Worm (Caenorhabditis elegans) whole organism, early embryonic: ENCODE measurements around the gene nhr-80.

Experiments
- B0310.2 ChIP-seq: sonication (generic microtip); optimal IDR thresholded peaks from 2 replicates; lab custom pipeline; 2016; ENCODE audit warnings: mild to moderate bottlenecking, missing genetic modification characterization, missing compliant biosample characterization
- F13C5.2 ChIP-seq: sonication (generic microtip); optimal IDR thresholded peaks from 2 replicates; lab custom pipeline; 2017; ENCODE audit warnings: mild to moderate bottlenecking, missing genetic modification characterization, inconsistent platforms, missing compliant biosample characterization
- aly-1 ChIP-seq: sonication (generic microtip); optimal IDR thresholded peaks from 2 replicates; lab custom pipeline; 2016; ENCODE audit warnings: missing genetic modification characterization, missing compliant biosample characterization
- ama-1 ChIP-seq: fragments of 150-350 bp; optimal IDR thresholded peaks from 2 replicates; lab custom pipeline; 2014
- ceh-13 ChIP-seq: fragments of 200-800 bp; sonication (Bioruptor generic); optimal IDR thresholded peaks from 2 replicates; lab custom pipeline; 2018; ENCODE audit warnings: mild to moderate bottlenecking, missing genetic modification characterization, missing compliant biosample characterization
- ceh-36 ChIP-seq: sonication (generic microtip); optimal IDR thresholded peaks from 2 replicates; lab custom pipeline; 2016; ENCODE audit warnings: missing genetic modification characterization, inconsistent platforms, missing compliant biosample characterization
- ets-7 ChIP-seq: sonication (generic microtip); optimal IDR thresholded peaks from 2 replicates; lab custom pipeline; 2016; ENCODE audit warnings: missing genotype, missing genetic modification characterization, missing compliant biosample characterization
- flt-1 ChIP-seq: fragments of 200-800 bp; sonication (Bioruptor generic); IDR thresholded peaks from 2 replicates; pipeline ENCODE4 v1.3.6; 2022; ENCODE audit warnings: missing genetic modification characterization, missing compliant biosample characterization
- hmbx-1 ChIP-seq: sonication (generic microtip); optimal IDR thresholded peaks from 2 replicates; lab custom pipeline; 2016; ENCODE audit warnings: mild to moderate bottlenecking, missing genetic modification characterization, missing compliant biosample characterization
- hmg-4 ChIP-seq: fragments of 200-800 bp; sonication (Bioruptor generic); optimal IDR thresholded peaks from 2 replicates; lab custom pipeline; 2018; ENCODE audit warnings: mild to moderate bottlenecking, missing genetic modification characterization, missing compliant biosample characterization
- hnd-1 ChIP-seq: sonication (generic microtip); optimal IDR thresholded peaks from 2 replicates; lab custom pipeline; 2016; ENCODE audit warnings: missing genetic modification characterization, missing compliant biosample characterization
- pes-1 ChIP-seq: fragments of 200-800 bp; sonication (Bioruptor generic); IDR thresholded peaks from 2 replicates; pipeline ENCODE4 v1.3.6; 2022; ENCODE audit warnings: missing genetic modification reagents, missing genetic modification characterization, missing compliant biosample characterization
- scrt-1 ChIP-seq: fragments of 200-800 bp; sonication (Bioruptor generic); IDR thresholded peaks from 2 replicates; pipeline ENCODE4 v1.3.6; 2022; ENCODE audit warnings: missing genetic modification characterization, missing compliant biosample characterization
- sea-1 ChIP-seq: fragments of 200-800 bp; sonication (Bioruptor generic); conservative IDR thresholded peaks from 2 replicates; pipeline ENCODE4 v1.3.6; 2022; ENCODE audit warnings: missing genetic modification characterization, missing compliant biosample characterization
- tbx-11 ChIP-seq: fragments of 200-800 bp; sonication (Bioruptor generic); IDR thresholded peaks from 2 replicates; pipeline ENCODE4 v1.3.6; 2022; ENCODE audit warnings: missing genetic modification characterization, missing compliant biosample characterization
- tbx-37 ChIP-seq: fragments of 200-800 bp; sonication (Bioruptor generic); conservative IDR thresholded peaks from 2 replicates; pipeline ENCODE4 v1.3.6; 2022; ENCODE audit warnings: missing genetic modification reagents, missing genetic modification characterization, missing compliant biosample characterization
- tra-4 ChIP-seq: sonication (generic microtip); optimal IDR thresholded peaks from 2 replicates; lab custom pipeline; 2017; ENCODE audit warnings: missing genetic modification characterization, missing compliant biosample characterization

Gene nhr-80

ce11 chrIII:33257-33656 is 18.6 kb upstream of the nhr-80 start:
- TF ChIP-seq ama-1 (lab: Kevin White, UChicago) (no peak), ceh-13 (no peak), hnd-1 (tag; lab: Kevin White, UChicago) (no peak), hmg-4 (no peak), F13C5.2 (tag; lab: Kevin White, UChicago) (no peak), aly-1 (no peak), ets-7 (no peak), tbx-37 (GFP tag; lab: Robert Waterston, UW) (no peak), sea-1 (GFP tag; lab: Robert Waterston, UW) (no peak)

- TF ChIP-seq ceh-36 (tag; lab: Kevin White, UChicago) (no peak), hmbx-1 (tag; lab: Kevin White, UChicago) (no peak), hnd-1 (tag; lab: Kevin White, UChicago) (no peak), sea-1 (GFP tag; lab: Robert Waterston, UW) (no peak), B0310.2 (no peak), pes-1 (GFP tag; lab: Robert Waterston, UW) (no peak), ceh-13 (no peak), tbx-11 (no peak)
Measured at ce11 chrIII:31600-31999, 16.9 kb upstream of the nhr-80 start.

ce11 chrIII:30399-30798 is 15.7 kb upstream of the nhr-80 start:
- TF ChIP-seq sea-1 (GFP tag; lab: Robert Waterston, UW) (no peak), pes-1 (GFP tag; lab: Robert Waterston, UW) (no peak), tbx-11 (no peak), flt-1 (no peak), ama-1 (lab: Kevin White, UChicago) (no peak), scrt-1 (GFP tag; lab: Robert Waterston, UW) (no peak), ets-7 (no peak), hnd-1 (tag; lab: Kevin White, UChicago) (no peak), ceh-13 (no peak), F13C5.2 (tag; lab: Kevin White, UChicago) (no peak), tra-4 (no peak), aly-1 (no peak), B0310.2 (no peak), hmbx-1 (tag; lab: Kevin White, UChicago) (no peak), hmg-4 (no peak), ceh-36 (tag; lab: Kevin White, UChicago) (no peak), tbx-37 (GFP tag; lab: Robert Waterston, UW) (no peak)

ce11 chrIII:29626-30025 is 15.0 kb upstream of the nhr-80 start:
- no peak for TF ChIP-seq hmbx-1 (tag; lab: Kevin White, UChicago)

ce11 chrIII:28841-29240 is 14.2 kb upstream of the nhr-80 start:
- no peak for TF ChIP-seq F13C5.2 (tag; lab: Kevin White, UChicago)
- no peak for TF ChIP-seq hmbx-1 (tag; lab: Kevin White, UChicago)
- no peak for TF ChIP-seq hnd-1 (tag; lab: Kevin White, UChicago)
- TF ChIP-seq tbx-37 (GFP tag; lab: Robert Waterston, UW), result no peak
- TF ChIP-seq ets-7, result no peak

ce11 chrIII:27341-27947 is 12.8 kb upstream of the nhr-80 start:
- TF ChIP-seq tbx-37 (GFP tag; lab: Robert Waterston, UW) (no peak), ceh-36 (tag; lab: Kevin White, UChicago) (no peak), pes-1 (GFP tag; lab: Robert Waterston, UW) (no peak), aly-1 (no peak), flt-1 (no peak), B0310.2 (no peak)

ce11 chrIII:25582-25996 is 10.9 kb upstream of the nhr-80 start:
- TF ChIP-seq scrt-1 (GFP tag; lab: Robert Waterston, UW) (no peak), hmg-4 (peak; percentile 41)

- TF ChIP-seq ceh-36 (tag; lab: Kevin White, UChicago), result no peak
Measured at ce11 chrIII:23862-24261, 9.2 kb upstream of the nhr-80 start, which contains the start of gene H10E21.5. H10E21.5 (minus strand) TSS chrIII:23962.

- no peak for TF ChIP-seq ama-1 (lab: Kevin White, UChicago)
- no peak for TF ChIP-seq ceh-13
- no peak for TF ChIP-seq hmbx-1 (tag; lab: Kevin White, UChicago)
- TF ChIP-seq tbx-37 (GFP tag; lab: Robert Waterston, UW), result no peak
- no peak for TF ChIP-seq pes-1 (GFP tag; lab: Robert Waterston, UW)
- no peak for TF ChIP-seq hnd-1 (tag; lab: Kevin White, UChicago)
- TF ChIP-seq tbx-11, result no peak
- TF ChIP-seq F13C5.2 (tag; lab: Kevin White, UChicago), result no peak
- TF ChIP-seq B0310.2, result no peak
- no peak for TF ChIP-seq tra-4
- TF ChIP-seq flt-1, result no peak
- TF ChIP-seq ceh-36 (tag; lab: Kevin White, UChicago), result no peak
Measured at ce11 chrIII:21276-21675, 6.6 kb upstream of the nhr-80 start.
